Fruit fly (Drosophila melanogaster) whole organism, embryonic: ENCODE data around the gene zen.

Experiments used
- CG14667 ChIP-seq: fragments of 200-800 bp; sonication (Bioruptor generic); IDR thresholded peaks from 2 replicates; pipeline ENCODE4 v1.3.6; 2022; ENCODE audit warnings: missing biosample characterization, missing genetic modification characterization
- CG7271 ChIP-seq: fragments of 200-800 bp; sonication (Bioruptor generic); optimal IDR thresholded peaks from 2 replicates; lab custom pipeline; 2018; ENCODE audit warnings: missing biosample characterization, mild to moderate bottlenecking, missing genetic modification characterization, moderate library complexity
- Side ChIP-seq: fragments of 200-800 bp; sonication (Bioruptor generic); optimal IDR thresholded peaks from 2 replicates; lab custom pipeline; 2016; ENCODE audit warnings: missing biosample characterization, missing genetic modification characterization
- schlank ChIP-seq: fragments of 200-800 bp; sonication (Bioruptor generic); optimal IDR thresholded peaks from 2 replicates; lab custom pipeline; 2018; ENCODE audit warnings: missing biosample characterization, mild to moderate bottlenecking, missing genetic modification characterization

DNA sequence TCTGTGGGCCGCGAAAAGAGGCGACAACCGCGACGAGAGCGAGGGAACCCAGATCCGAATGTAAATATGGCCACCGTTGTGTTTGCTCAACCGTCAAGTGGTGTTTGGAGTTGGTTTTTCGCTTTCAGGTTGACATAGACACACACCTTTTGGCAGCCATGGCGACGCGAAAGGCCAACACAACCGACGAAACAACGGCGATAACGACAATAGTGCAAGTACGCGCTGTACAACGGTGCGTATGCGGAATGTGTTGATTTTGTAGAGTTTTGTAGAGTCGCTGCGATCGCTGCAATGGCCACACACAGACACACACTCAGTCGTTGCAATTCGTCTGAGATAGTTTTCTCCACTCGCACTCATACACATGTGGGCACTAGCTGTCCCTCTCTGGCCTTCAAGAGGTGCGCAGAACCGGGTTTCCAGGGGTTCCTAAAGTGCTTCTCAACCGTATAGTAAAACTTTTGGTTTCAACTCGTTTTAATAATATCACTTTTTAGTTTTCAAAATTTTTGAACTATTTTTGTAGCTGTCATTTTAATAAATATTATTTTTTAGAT, 12.5 kb downstream of the zen start:
- TF ChIP-seq CG14667 (no peak), Side (GFP tag; lab: Kevin White, UChicago) (no peak), CG7271 (no peak), schlank (tag; lab: Kevin White, UChicago) (no peak)
